Fruit fly (Drosophila melanogaster): ENCODE results near the gene cad.

Gene cad

dm6 chr2L:20758188-20758846 is 12.2 kb upstream of the cad start (continued):
- TF ChIP-seq MESR4 (GFP tag; optimal IDR thresholded peaks at IDR 0.05) (peak; percentile 35), sd (tag; optimal IDR thresholded peaks at IDR 0.05) (peak; percentile 97), Mes4 (GFP tag; optimal IDR thresholded peaks at IDR 0.05) (no peak), scrt (GFP tag; optimal IDR thresholded peaks at IDR 0.05) (peak; percentile 79), ssp (GFP tag; IDR thresholded peaks at IDR 0.05) (no peak), trh (GFP tag; optimal IDR thresholded peaks at IDR 0.05) (no peak), CG3407 (GFP tag; optimal IDR thresholded peaks at IDR 0.05) (no peak), Dek (tag; optimal IDR thresholded peaks at IDR 0.05) (no peak), Hr3 (GFP tag; optimal IDR thresholded peaks at IDR 0.05) (no peak), CG1832 (GFP tag; optimal IDR thresholded peaks at IDR 0.05) (peak; percentile 53), sens (GFP tag) (peak; percentile 85), Six4 (GFP tag; optimal IDR thresholded peaks at IDR 0.05) (no peak), CG3726 (GFP tag; IDR thresholded peaks at IDR 0.05) (no peak), D (optimal IDR thresholded peaks at IDR 0.05) (peak; percentile 41), D (GFP tag; optimal IDR thresholded peaks at IDR 0.05) (no peak), Ssrp (tag; optimal IDR thresholded peaks at IDR 0.05) (no peak), D19A (tag; optimal IDR thresholded peaks at IDR 0.05) (no peak), Nf-YA (GFP tag; IDR thresholded peaks at IDR 0.05) (no peak), ro (GFP tag; IDR thresholded peaks at IDR 0.05) (no peak), Stat92E (GFP tag; optimal IDR thresholded peaks at IDR 0.05) (peak in 1 of 3 experiments; percentile 88), HLHmδ (GFP tag; optimal IDR thresholded peaks at IDR 0.05) (no peak), YL-1 (GFP tag; optimal IDR thresholded peaks at IDR 0.05) (no peak), mirr (GFP tag; optimal IDR thresholded peaks at IDR 0.05) (peak; percentile 1), CG4424 (GFP tag; optimal IDR thresholded peaks at IDR 0.05) (no peak), CG14050 (GFP tag; IDR thresholded peaks at IDR 0.05) (no peak), bsh (GFP tag; optimal IDR thresholded peaks at IDR 0.05) (peak in 1 of 2 experiments; percentile 17), Sox100B (GFP tag; optimal IDR thresholded peaks at IDR 0.05) (no peak), pb (GFP tag; optimal IDR thresholded peaks at IDR 0.05) (peak; percentile 17), Abd-B (GFP tag; optimal IDR thresholded peaks at IDR 0.05) (no peak), Sin3A (optimal IDR thresholded peaks at IDR 0.05) (no peak), Drgx (GFP tag; IDR thresholded peaks at IDR 0.05) (peak; percentile 69), Doc3 (GFP tag; IDR thresholded peaks at IDR 0.05; ENCODE audit: partially characterized antibody) (no peak), CG14667 (GFP tag; IDR thresholded peaks at IDR 0.05) (no peak), Sry-β (GFP tag; optimal IDR thresholded peaks at IDR 0.05) (no peak), sqz (GFP tag; optimal IDR thresholded peaks at IDR 0.05) (peak; percentile 61), odd (GFP tag; optimal IDR thresholded peaks at IDR 0.05) (no peak), CG8478 (optimal IDR thresholded peaks at IDR 0.05) (no peak), bab2 (GFP tag; optimal IDR thresholded peaks at IDR 0.05) (no peak), E2f1 (GFP tag; IDR thresholded peaks at IDR 0.05) (no peak), gce (GFP tag; IDR thresholded peaks at IDR 0.05) (no peak), dm (GFP tag; optimal IDR thresholded peaks at IDR 0.05) (no peak), dati (GFP tag; IDR thresholded peaks at IDR 0.05) (0 out of 2 replicates have a peak, but pooled peaks have one; percentile 2), Pdp1 (GFP tag; optimal IDR thresholded peaks at IDR 0.05) (peak in 1 of 2 experiments; percentile 84), insv (GFP tag; optimal IDR thresholded peaks at IDR 0.05) (no peak), CG4707 (GFP tag; optimal IDR thresholded peaks at IDR 0.05) (no peak), Fer1 (GFP tag; optimal IDR thresholded peaks at IDR 0.05) (peak; percentile 4), exex (tag; optimal IDR thresholded peaks at IDR 0.05) (no peak), CG10431 (GFP tag; optimal IDR thresholded peaks at IDR 0.05) (no peak), da (GFP tag; optimal IDR thresholded peaks at IDR 0.05) (no peak), Dll (GFP tag; IDR thresholded peaks at IDR 0.05; ENCODE audit: partially characterized antibody) (no peak), tgo (GFP tag; IDR thresholded peaks at IDR 0.05) (no peak)

All from whole organism, embryonic.